Fruit fly (Drosophila melanogaster): ENCODE results near the gene frj.

frj gene

dm6 chr2L:6455955-6456599 lies at the start of gene frj:
frj (plus strand) TSS chr2L:6456052.
- TF ChIP-seq rn (GFP tag; IDR thresholded peaks at IDR 0.05) = no peak
- peak; percentile 17 for TF ChIP-seq CG9948 (tag; optimal IDR thresholded peaks at IDR 0.05)
- TF ChIP-seq gl (tag; optimal IDR thresholded peaks at IDR 0.05) = no peak
- TF ChIP-seq CG15710 (tag; optimal IDR thresholded peaks at IDR 0.05) = peak; percentile 42
- peak; percentile 56; the same call in 1 of the 2 replicates for TF ChIP-seq CG32121 (GFP tag; IDR thresholded peaks at IDR 0.05)
- TF ChIP-seq Pif1A (GFP tag; optimal IDR thresholded peaks at IDR 0.05) = peak; percentile 3
- TF ChIP-seq CG8301 (tag; optimal IDR thresholded peaks at IDR 0.05) = peak; percentile 25
- no peak for TF ChIP-seq EcR (GFP tag; optimal IDR thresholded peaks at IDR 0.05)
- peak; percentile 50; the same call in 1 of the 3 replicates for TF ChIP-seq fd96Ca (GFP tag; IDR thresholded peaks at IDR 0.05)
- no peak for TF ChIP-seq CG10348 (GFP tag; IDR thresholded peaks at IDR 0.05)
- peak; percentile 47 for TF ChIP-seq CG17806 (tag; optimal IDR thresholded peaks at IDR 0.05)
- TF ChIP-seq Ets98B (GFP tag; IDR thresholded peaks at IDR 0.05) = peak; percentile 53; the same call in 1 of the 2 replicates
- no peak for TF ChIP-seq Snoo (tag; optimal IDR thresholded peaks at IDR 0.05)
- TF ChIP-seq CG14655 (GFP tag; optimal IDR thresholded peaks at IDR 0.05) = no peak
- peak; percentile 52 for TF ChIP-seq CG8159 (tag; optimal IDR thresholded peaks at IDR 0.05)
- no peak for TF ChIP-seq D1 (tag; optimal IDR thresholded peaks at IDR 0.05)
- TF ChIP-seq CG4496 (GFP tag; IDR thresholded peaks at IDR 0.05) = peak; percentile 78
- no peak for TF ChIP-seq CG13204 (GFP tag; optimal IDR thresholded peaks at IDR 0.05)
- peak; percentile 32 for TF ChIP-seq CG34367 (tag; optimal IDR thresholded peaks at IDR 0.05)
- no peak for TF ChIP-seq CG12605 (GFP tag; IDR thresholded peaks at IDR 0.05)
- TF ChIP-seq Pif1B (GFP tag; optimal IDR thresholded peaks at IDR 0.05) = no peak

dm6 chr2L:6411089-6411757 lies 44.6 kb upstream of the frj start, which contains the start of gene DIP-epsilon:
DIP-epsilon (minus strand) TSS chr2L:6411326.
- TF ChIP-seq Pif1A (GFP tag; optimal IDR thresholded peaks at IDR 0.05) = no peak
- TF ChIP-seq CG34367 (tag; optimal IDR thresholded peaks at IDR 0.05) = no peak
- peak; percentile 27; the same call in 1 of the 3 replicates for TF ChIP-seq CG4496 (GFP tag; IDR thresholded peaks at IDR 0.05)

dm6 chr2L:6411953-6412352 lies 43.9 kb upstream of the frj start, which contains the start of gene CG13982:
CG13982 (plus strand) TSS chr2L:6412315.
- no peak for TF ChIP-seq CG8159 (tag; optimal IDR thresholded peaks at IDR 0.05)
- no peak for TF ChIP-seq CG15710 (tag; optimal IDR thresholded peaks at IDR 0.05)
- TF ChIP-seq rn (GFP tag; IDR thresholded peaks at IDR 0.05) = no peak
- TF ChIP-seq gl (tag; optimal IDR thresholded peaks at IDR 0.05) = no peak
- TF ChIP-seq CG12605 (GFP tag; IDR thresholded peaks at IDR 0.05) = no peak
- no peak for TF ChIP-seq fd96Ca (GFP tag; IDR thresholded peaks at IDR 0.05)
- no peak for TF ChIP-seq D1 (tag; optimal IDR thresholded peaks at IDR 0.05)

- no peak for TF ChIP-seq CG10348 (GFP tag; IDR thresholded peaks at IDR 0.05)
- no peak for TF ChIP-seq CG9948 (tag; optimal IDR thresholded peaks at IDR 0.05)
- TF ChIP-seq CG34367 (tag; optimal IDR thresholded peaks at IDR 0.05) = no peak
- no peak for TF ChIP-seq CG15710 (tag; optimal IDR thresholded peaks at IDR 0.05)
- no peak for TF ChIP-seq EcR (GFP tag; optimal IDR thresholded peaks at IDR 0.05)
- no peak for TF ChIP-seq CG4496 (GFP tag; IDR thresholded peaks at IDR 0.05)
- no peak for TF ChIP-seq Pif1A (GFP tag; optimal IDR thresholded peaks at IDR 0.05)
- TF ChIP-seq CG13204 (GFP tag; optimal IDR thresholded peaks at IDR 0.05) = no peak
Observed at dm6 chr2L:6421495-6421894, 34.4 kb upstream of the frj start.

- no peak for TF ChIP-seq Snoo (tag; optimal IDR thresholded peaks at IDR 0.05)
- no peak for TF ChIP-seq CG14655 (GFP tag; optimal IDR thresholded peaks at IDR 0.05)
- TF ChIP-seq CG4496 (GFP tag; IDR thresholded peaks at IDR 0.05) = no peak
- TF ChIP-seq D1 (tag; optimal IDR thresholded peaks at IDR 0.05) = no peak
- no peak for TF ChIP-seq CG32121 (GFP tag; IDR thresholded peaks at IDR 0.05)
- no peak for TF ChIP-seq CG8159 (tag; optimal IDR thresholded peaks at IDR 0.05)
- no peak for TF ChIP-seq CG15710 (tag; optimal IDR thresholded peaks at IDR 0.05)
- no peak for TF ChIP-seq Pif1B (GFP tag; optimal IDR thresholded peaks at IDR 0.05)
- TF ChIP-seq Pif1A (GFP tag; optimal IDR thresholded peaks at IDR 0.05) = no peak
- TF ChIP-seq EcR (GFP tag; optimal IDR thresholded peaks at IDR 0.05) = no peak
- TF ChIP-seq CG9948 (tag; optimal IDR thresholded peaks at IDR 0.05) = no peak
- TF ChIP-seq Ets98B (GFP tag; IDR thresholded peaks at IDR 0.05) = no peak
- TF ChIP-seq CG12605 (GFP tag; IDR thresholded peaks at IDR 0.05) = no peak
- TF ChIP-seq CG34367 (tag; optimal IDR thresholded peaks at IDR 0.05) = no peak
- TF ChIP-seq rn (GFP tag; IDR thresholded peaks at IDR 0.05) = no peak
- TF ChIP-seq CG13204 (GFP tag; optimal IDR thresholded peaks at IDR 0.05) = no peak
- no peak for TF ChIP-seq gl (tag; optimal IDR thresholded peaks at IDR 0.05)
Observed at dm6 chr2L:6422488-6422887, 33.4 kb upstream of the frj start.

dm6 chr2L:6423148-6423547 lies 32.7 kb upstream of the frj start, which contains the start of gene Tig:
Tig (minus strand) TSS chr2L:6423310.
- TF ChIP-seq CG34367 (tag; optimal IDR thresholded peaks at IDR 0.05) = no peak
- no peak for TF ChIP-seq Pif1A (GFP tag; optimal IDR thresholded peaks at IDR 0.05)
- no peak for TF ChIP-seq rn (GFP tag; IDR thresholded peaks at IDR 0.05)
- no peak for TF ChIP-seq CG10348 (GFP tag; IDR thresholded peaks at IDR 0.05)
- TF ChIP-seq CG32121 (GFP tag; IDR thresholded peaks at IDR 0.05) = no peak
- no peak for TF ChIP-seq Snoo (tag; optimal IDR thresholded peaks at IDR 0.05)
- no peak for TF ChIP-seq CG8301 (tag; optimal IDR thresholded peaks at IDR 0.05)

Data from whole organism, pupa.